Worm (Caenorhabditis elegans) whole organism, late embryonic: ENCODE measurements around the gene ckb-2.
A peak's percentile ranks its signal among the peaks of the same experiment; 100 is the strongest.

Source experiments
- C08G9.2 ChIP-seq: sonication (generic microtip); optimal IDR thresholded peaks from 2 replicates; lab custom pipeline; 2016; ENCODE audit warnings: mild to moderate bottlenecking, missing genetic modification characterization, moderate library complexity, missing compliant biosample characterization
- C38D4.7 ChIP-seq: fragments of 200-800 bp; sonication (Bioruptor generic); optimal IDR thresholded peaks from 2 replicates; lab custom pipeline; 2018; ENCODE audit warnings: mild to moderate bottlenecking, missing genetic modification characterization, moderate library complexity, missing compliant biosample characterization
- K09A11.1 ChIP-seq: sonication (generic microtip); optimal IDR thresholded peaks from 2 replicates; lab custom pipeline; 2017; ENCODE audit warnings: antibody characterized with exemption, mild to moderate bottlenecking, missing genetic modification characterization, missing compliant biosample characterization; ENCODE audit not compliant: insufficient read depth
- T23F11.4 ChIP-seq: fragments of 200-800 bp; sonication (Bioruptor generic); optimal IDR thresholded peaks from 2 replicates; lab custom pipeline; 2018; ENCODE audit warnings: mild to moderate bottlenecking, missing genetic modification characterization, missing compliant biosample characterization
- Y22D7AL.16 ChIP-seq: sonication (generic microtip); optimal IDR thresholded peaks from 2 replicates; lab custom pipeline; 2016; ENCODE audit warnings: missing genetic modification characterization, missing compliant biosample characterization
- ceh-14 ChIP-seq: sonication (generic microtip); optimal IDR thresholded peaks from 2 replicates; lab custom pipeline; 2016; ENCODE audit warnings: missing genotype, missing genetic modification characterization, missing compliant biosample characterization
- ceh-18 ChIP-seq: sonication (generic microtip); optimal IDR thresholded peaks from 2 replicates; lab custom pipeline; 2016; ENCODE audit warnings: missing genetic modification characterization, missing compliant biosample characterization
- ceh-19 ChIP-seq: fragments of 200-800 bp; sonication (Bioruptor generic); optimal IDR thresholded peaks from 2 replicates; lab custom pipeline; 2018; ENCODE audit warnings: mild to moderate bottlenecking, missing genetic modification characterization, missing compliant biosample characterization
- ceh-2 ChIP-seq: sonication (generic microtip); optimal IDR thresholded peaks from 2 replicates; lab custom pipeline; 2016; ENCODE audit warnings: missing genotype, missing genetic modification characterization, missing compliant biosample characterization
- ceh-34 ChIP-seq: sonication (generic microtip); optimal IDR thresholded peaks from 2 replicates; lab custom pipeline; 2016; ENCODE audit warnings: mild to moderate bottlenecking, missing genetic modification characterization, missing compliant biosample characterization
- ceh-45 ChIP-seq: fragments of 200-800 bp; sonication (Bioruptor generic); IDR thresholded peaks from 2 replicates; pipeline ENCODE4 v1.3.6; 2022; ENCODE audit warnings: missing genetic modification reagents, missing genetic modification characterization, missing compliant biosample characterization
- ceh-48 ChIP-seq: sonication (generic microtip); optimal IDR thresholded peaks from 2 replicates; lab custom pipeline; 2016; ENCODE audit warnings: missing genetic modification characterization, inconsistent platforms, missing compliant biosample characterization
- ceh-6 ChIP-seq: fragments of 200-800 bp; sonication (Bioruptor generic); optimal IDR thresholded peaks from 2 replicates; lab custom pipeline; 2018; ENCODE audit warnings: mild to moderate bottlenecking, missing genetic modification characterization, missing compliant biosample characterization
- che-1 ChIP-seq: sonication (generic microtip); optimal IDR thresholded peaks from 2 replicates; lab custom pipeline; 2016; ENCODE audit warnings: mild to moderate bottlenecking, missing genetic modification characterization, missing compliant biosample characterization
- dmd-4 ChIP-seq: sonication (generic microtip); optimal IDR thresholded peaks from 2 replicates; lab custom pipeline; 2016; ENCODE audit warnings: borderline replicate concordance, missing genetic modification characterization, missing compliant biosample characterization
- elt-2 ChIP-seq: sonication (generic microtip); optimal IDR thresholded peaks from 2 replicates; lab custom pipeline; 2016; ENCODE audit warnings: missing genetic modification reagents, missing genetic modification characterization, missing compliant biosample characterization
- fax-1 ChIP-seq: sonication (generic microtip); optimal IDR thresholded peaks from 2 replicates; lab custom pipeline; 2016; ENCODE audit warnings: missing genotype, missing genetic modification characterization, missing compliant biosample characterization
- fkh-10 ChIP-seq: fragments of 150-350 bp; optimal IDR thresholded peaks from 2 replicates; lab custom pipeline; 2014; ENCODE audit warnings: missing biosample characterization, missing genetic modification reagents, missing genetic modification characterization
- fkh-6 ChIP-seq: sonication (generic microtip); optimal IDR thresholded peaks from 2 replicates; lab custom pipeline; 2016; ENCODE audit warnings: missing genetic modification characterization, missing compliant biosample characterization
- hlh-15 ChIP-seq: sonication (generic microtip); optimal IDR thresholded peaks from 2 replicates; lab custom pipeline; 2016; ENCODE audit warnings: missing genetic modification characterization, missing compliant biosample characterization
- hlh-30 ChIP-seq: sonication (generic microtip); optimal IDR thresholded peaks from 2 replicates; lab custom pipeline; 2017; ENCODE audit warnings: antibody characterized with exemption, missing genetic modification characterization, missing compliant biosample characterization; ENCODE audit not compliant: insufficient read depth
- hlh-6 ChIP-seq: sonication (generic microtip); optimal IDR thresholded peaks from 2 replicates; lab custom pipeline; 2016; ENCODE audit warnings: missing genotype, missing genetic modification characterization, missing compliant biosample characterization
- lim-6 ChIP-seq: sonication (generic microtip); optimal IDR thresholded peaks from 2 replicates; lab custom pipeline; 2016; ENCODE audit warnings: missing genetic modification characterization, missing compliant biosample characterization
- lin-11 ChIP-seq: fragments of 200-800 bp; sonication (Bioruptor generic); optimal IDR thresholded peaks from 2 replicates; lab custom pipeline; 2018; ENCODE audit warnings: mild to moderate bottlenecking, missing genetic modification characterization, missing compliant biosample characterization
- nfya-1 ChIP-seq: sonication (generic microtip); optimal IDR thresholded peaks from 2 replicates; lab custom pipeline; 2017; ENCODE audit warnings: missing genetic modification characterization, mild to moderate bottlenecking, missing compliant biosample characterization, antibody characterized with exemption, moderate library complexity
- nhr-232 ChIP-seq: sonication (generic microtip); optimal IDR thresholded peaks from 2 replicates; lab custom pipeline; 2016; ENCODE audit warnings: missing genetic modification characterization, missing compliant biosample characterization
- npax-4 ChIP-seq: sonication (generic microtip); optimal IDR thresholded peaks from 2 replicates; lab custom pipeline; 2016; ENCODE audit warnings: missing genetic modification characterization, missing compliant biosample characterization
- pat-9 ChIP-seq: fragments of 200-800 bp; sonication (Bioruptor generic); optimal IDR thresholded peaks from 2 replicates; lab custom pipeline; 2018; ENCODE audit warnings: mild to moderate bottlenecking, missing genetic modification characterization, moderate library complexity, missing compliant biosample characterization
- pax-1 ChIP-seq: fragments of 150-350 bp; optimal IDR thresholded peaks from 2 replicates; lab custom pipeline; 2014; ENCODE audit warnings: missing biosample characterization, missing genetic modification characterization
- pha-2 ChIP-seq: sonication (generic microtip); optimal IDR thresholded peaks from 2 replicates; lab custom pipeline; 2017; ENCODE audit warnings: mild to moderate bottlenecking, missing genetic modification characterization, missing compliant biosample characterization
- rnt-1 ChIP-seq: sonication (generic microtip); optimal IDR thresholded peaks from 2 replicates; lab custom pipeline; 2016; ENCODE audit warnings: missing genetic modification characterization, missing compliant biosample characterization
- sdc-2 ChIP-seq: sonication (generic microtip); optimal IDR thresholded peaks from 2 replicates; lab custom pipeline; 2016; ENCODE audit warnings: missing genotype, missing genetic modification characterization, missing compliant biosample characterization
- sox-2 ChIP-seq: fragments of 200-800 bp; sonication (Bioruptor generic); IDR thresholded peaks from 2 replicates; pipeline ENCODE4 v1.3.6; 2022; ENCODE audit warnings: missing genetic modification reagents, missing genetic modification characterization, missing compliant biosample characterization
- syd-9 ChIP-seq: sonication (generic microtip); optimal IDR thresholded peaks from 2 replicates; lab custom pipeline; 2016; ENCODE audit warnings: mild to moderate bottlenecking, missing genetic modification characterization, moderate library complexity, missing compliant biosample characterization
- tbx-2 ChIP-seq: sonication (generic microtip); optimal IDR thresholded peaks from 2 replicates; lab custom pipeline; 2016; ENCODE audit warnings: missing genetic modification characterization, missing compliant biosample characterization
- tbx-7 ChIP-seq: sonication (generic microtip); optimal IDR thresholded peaks from 2 replicates; lab custom pipeline; 2016; ENCODE audit warnings: missing genotype, missing genetic modification characterization, missing compliant biosample characterization
- unc-3 ChIP-seq, 2 experiments: fragments of 200-800 bp in 1 of 2; sonication (Bioruptor generic) in 1 of 2; sonication (generic microtip) in 1 of 2; conservative IDR thresholded peaks in 1 of 2; optimal IDR thresholded peaks in 1 of 2; 2 replicates each; pipeline versions ENCODE4 v1.3.6 to Lab custom; 2016 to 2022; ENCODE audit warnings: missing compliant biosample characterization in 2 of 2, missing genetic modification characterization in 2 of 2, missing genetic modification reagents in 1 of 2
- unc-42 ChIP-seq: sonication (generic microtip); optimal IDR thresholded peaks from 2 replicates; lab custom pipeline; 2016; ENCODE audit warnings: missing genotype, missing genetic modification characterization, missing compliant biosample characterization
- zip-5 ChIP-seq: sonication (generic microtip); optimal IDR thresholded peaks from 2 replicates; lab custom pipeline; 2016; ENCODE audit warnings: missing genetic modification characterization, missing compliant biosample characterization

Gene ckb-2

DNA sequence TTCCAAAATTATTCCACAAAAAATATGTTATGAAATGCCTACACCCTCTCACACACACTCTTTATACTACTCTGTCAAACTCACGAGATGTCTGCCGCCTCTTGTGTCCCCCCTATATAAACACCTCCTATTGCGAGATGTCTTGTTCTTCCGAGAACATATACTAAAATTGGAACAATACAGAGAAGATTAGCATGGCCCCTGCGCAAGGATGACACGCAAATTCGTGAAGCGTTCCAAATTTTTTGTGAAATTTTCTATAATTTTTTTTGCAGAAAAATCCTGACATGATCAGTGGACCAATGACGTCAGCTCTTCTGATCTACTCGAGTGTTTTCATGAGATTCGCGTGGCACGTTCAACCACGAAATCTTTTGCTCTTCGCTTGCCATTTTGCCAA, 46.3 kb downstream of the ckb-2 start:
- TF ChIP-seq ceh-2 (tag; lab: Kevin White, UChicago), result peak; percentile 5
- peak; percentile 8 for TF ChIP-seq zip-5 (tag; lab: Kevin White, UChicago)
- TF ChIP-seq ceh-34 (tag; lab: Kevin White, UChicago), result peak; percentile 19
- TF ChIP-seq C38D4.7 (GFP tag; lab: Kevin White, UChicago), result peak; percentile 41
- peak; percentile 57 for TF ChIP-seq elt-2 (tag; lab: Kevin White, UChicago)
- TF ChIP-seq ceh-14, result peak; percentile 41
- TF ChIP-seq fkh-6 (tag; lab: Kevin White, UChicago), result peak; percentile 19
- TF ChIP-seq ceh-18, result peak; percentile 11
- peak; percentile 12 for TF ChIP-seq lin-11 (tag; lab: Kevin White, UChicago)
- TF ChIP-seq nhr-232 (tag; lab: Kevin White, UChicago), result peak; percentile 9
- TF ChIP-seq Y22D7AL.16, result peak; percentile 20
- peak; percentile 11 for TF ChIP-seq che-1 (tag; lab: Kevin White, UChicago)
- TF ChIP-seq hlh-6 (tag; lab: Kevin White, UChicago), result peak; percentile 23
- TF ChIP-seq nfya-1 (tag; lab: Kevin White, UChicago), result peak; percentile 12
- peak; percentile 7 for TF ChIP-seq hlh-15
- TF ChIP-seq unc-42 (tag; lab: Kevin White, UChicago), result peak; percentile 5
- TF ChIP-seq sox-2 (GFP tag; lab: Robert Waterston, UW), result peak; percentile 63
- TF ChIP-seq pha-2 (tag; lab: Kevin White, UChicago), result peak; percentile 42
- TF ChIP-seq ceh-6 (GFP tag; lab: Kevin White, UChicago), result peak; percentile 38
- peak; percentile 44 for TF ChIP-seq tbx-2
- TF ChIP-seq T23F11.4 (GFP tag; lab: Kevin White, UChicago), result peak; percentile 29
- TF ChIP-seq pat-9 (tag; lab: Kevin White, UChicago), result peak; percentile 13
- peak; percentile 20 for TF ChIP-seq fax-1 (tag; lab: Kevin White, UChicago)
- peak; percentile 30 for TF ChIP-seq syd-9 (tag; lab: Kevin White, UChicago)
- TF ChIP-seq ceh-45 (GFP tag; lab: Robert Waterston, UW), result peak; percentile 66; the same call in 1 of the 2 replicates
- TF ChIP-seq K09A11.1 (tag; lab: Kevin White, UChicago), result peak; percentile 22
- TF ChIP-seq, all 69 proteins: peak for 26; not testable (repeated sequence) for 43

DNA sequence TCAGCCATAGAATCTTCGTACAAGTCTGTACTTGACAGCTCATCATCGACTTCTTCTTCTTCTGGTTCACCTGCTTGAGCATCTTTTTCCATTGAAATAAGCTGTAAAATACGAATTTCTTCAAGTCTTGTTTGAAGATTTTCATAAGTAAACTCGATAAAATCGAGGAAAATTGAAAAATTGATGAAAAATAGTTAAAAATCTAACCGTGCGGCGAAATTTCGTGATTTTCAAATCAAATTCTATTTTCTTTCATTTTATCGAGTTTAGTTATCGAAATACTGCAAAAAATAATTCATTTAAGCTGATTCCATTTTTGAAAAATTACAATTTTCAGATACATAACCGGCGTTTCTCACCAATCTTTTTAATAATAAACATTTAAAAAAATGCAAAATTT, 47.4 kb downstream of the ckb-2 start, which contains the start of gene R07E5.11:
R07E5.11 (minus strand) TSS at position 101 of the 400 bp plus-strand sequence.
- TF ChIP-seq unc-3 (GFP tag; conservative IDR thresholded peaks at IDR 0.05; lab: Robert Waterston, UW) (no peak), unc-3 (tag; optimal IDR thresholded peaks at IDR 0.05; lab: Kevin White, UChicago) (no peak), rnt-1 (no peak), sdc-2 (tag; lab: Kevin White, UChicago) (no peak), lim-6 (tag; lab: Kevin White, UChicago) (no peak), lin-11 (tag; lab: Kevin White, UChicago) (no peak), dmd-4 (tag; lab: Kevin White, UChicago) (no peak), npax-4 (tag; lab: Kevin White, UChicago) (no peak), fkh-10 (GFP tag; lab: Kevin White, UChicago) (no peak), tbx-7 (no peak), hlh-15 (no peak), ceh-19 (GFP tag; lab: Kevin White, UChicago) (no peak), hlh-30 (tag; lab: Kevin White, UChicago) (no peak)
- TF ChIP-seq, all 69 proteins: peak for 0

- TF ChIP-seq K09A11.1 (tag; lab: Kevin White, UChicago) (no peak), C08G9.2 (tag; lab: Kevin White, UChicago) (no peak), nhr-232 (tag; lab: Kevin White, UChicago) (no peak), fkh-6 (tag; lab: Kevin White, UChicago) (no peak), pax-1 (tag; lab: Kevin White, UChicago) (no peak), ceh-48 (tag; lab: Kevin White, UChicago) (no peak), C38D4.7 (GFP tag; lab: Kevin White, UChicago) (no peak)
Measured at ce11 chrIII:4417956-4418355, 50.2 kb downstream of the ckb-2 start, which contains the start of the genes R07E5.19 and pdcd-2. Gene R07E5.19, minus strand, starts transcription at chrIII:4418056. Gene pdcd-2, minus strand, starts transcription at chrIII:4418057.
